Fruit fly (Drosophila melanogaster) whole organism, embryonic: ENCODE results near the gene RpS7.

Experiments used
- ATbp ChIP-seq: fragments of 200-800 bp; sonication (Bioruptor generic); optimal IDR thresholded peaks from 2 replicates; lab custom pipeline; 2017; ENCODE audit warnings: missing biosample characterization, mild to moderate bottlenecking, missing genetic modification characterization, missing genetic modification reagents
- Atf-2 ChIP-seq: fragments of 200-800 bp; sonication (Bioruptor generic); optimal IDR thresholded peaks from 2 replicates; lab custom pipeline; 2016; ENCODE audit warnings: missing biosample characterization, missing genetic modification characterization
- Awh ChIP-seq: fragments of 200-800 bp; sonication (Bioruptor generic); IDR thresholded peaks from 2 replicates; pipeline ENCODE4, ENCODE4 v1.3.6; 2022; ENCODE audit warnings: missing biosample characterization, missing genetic modification characterization
- CG10979 ChIP-seq: fragments of 200-800 bp; sonication (Bioruptor generic); optimal IDR thresholded peaks from 2 replicates; lab custom pipeline; 2018; ENCODE audit warnings: missing biosample characterization, mild to moderate bottlenecking, missing genetic modification characterization, moderate library complexity
- CG11695 ChIP-seq: fragments of 200-800 bp; sonication (Bioruptor generic); IDR thresholded peaks from 3 replicates; pipeline ENCODE4 v1.3.6; 2022; ENCODE audit warnings: missing biosample characterization, missing genetic modification characterization
- CG12219 ChIP-seq: fragments of 200-800 bp; sonication (Bioruptor generic); optimal IDR thresholded peaks from 3 replicates; lab custom pipeline; 2018; ENCODE audit warnings: missing biosample characterization, mild to moderate bottlenecking, missing genetic modification characterization
- CG12391 ChIP-seq: fragments of 200-800 bp; sonication (Bioruptor generic); optimal IDR thresholded peaks from 3 replicates; lab custom pipeline; 2018; ENCODE audit warnings: missing biosample characterization, mild to moderate bottlenecking, missing genetic modification characterization, moderate library complexity
- CG13775 ChIP-seq: fragments of 200-800 bp; sonication (Bioruptor generic); optimal IDR thresholded peaks from 3 replicates; lab custom pipeline; 2017; ENCODE audit warnings: missing biosample characterization, mild to moderate bottlenecking, missing genetic modification characterization
- CG1647 ChIP-seq: fragments of 200-800 bp; sonication (Bioruptor generic); optimal IDR thresholded peaks from 3 replicates; lab custom pipeline; 2016; ENCODE audit warnings: missing biosample characterization, missing genetic modification characterization
- CG17328 ChIP-seq: fragments of 200-800 bp; sonication (Bioruptor generic); IDR thresholded peaks from 2 replicates; pipeline ENCODE4 v1.3.6; 2022; ENCODE audit warnings: missing biosample characterization, missing genetic modification characterization
- CG17359 ChIP-seq: fragments of 200-800 bp; sonication (Bioruptor generic); optimal IDR thresholded peaks from 3 replicates; lab custom pipeline; 2018; ENCODE audit warnings: missing biosample characterization, mild to moderate bottlenecking, missing genetic modification characterization, moderate library complexity
- CG17568 ChIP-seq: fragments of 200-800 bp; sonication (Bioruptor generic); optimal IDR thresholded peaks from 2 replicates; lab custom pipeline; 2018; ENCODE audit warnings: missing biosample characterization, mild to moderate bottlenecking, missing genetic modification characterization, moderate library complexity
- CG17912 ChIP-seq: fragments of 200-800 bp; sonication (Bioruptor generic); optimal IDR thresholded peaks from 2 replicates; lab custom pipeline; 2018; ENCODE audit warnings: missing biosample characterization, mild to moderate bottlenecking, missing genetic modification characterization
- CG18599 ChIP-seq: fragments of 200-800 bp; sonication (Bioruptor generic); optimal IDR thresholded peaks from 3 replicates; lab custom pipeline; 2017; ENCODE audit warnings: missing biosample characterization, missing genetic modification characterization, mild to moderate bottlenecking, moderate library complexity, missing genetic modification reagents
- CG2678 ChIP-seq: fragments of 200-800 bp; sonication (Bioruptor generic); optimal IDR thresholded peaks from 3 replicates; lab custom pipeline; 2019; ENCODE audit warnings: missing biosample characterization, mild to moderate bottlenecking, missing genetic modification characterization, moderate library complexity
- CG2712 ChIP-seq: fragments of 200-800 bp; optimal IDR thresholded peaks from 3 replicates; lab custom pipeline; 2019; ENCODE audit warnings: missing biosample characterization, mild to moderate bottlenecking, missing genetic modification characterization, moderate library complexity
- CG30403 ChIP-seq: fragments of 200-800 bp; sonication (Bioruptor generic); optimal IDR thresholded peaks from 3 replicates; lab custom pipeline; 2016; ENCODE audit warnings: missing biosample characterization, missing genetic modification characterization
- CG30431 ChIP-seq: fragments of 200-800 bp; sonication (Bioruptor generic); optimal IDR thresholded peaks from 2 replicates; lab custom pipeline; 2017; ENCODE audit warnings: missing biosample characterization, missing genetic modification characterization
- CG7745 ChIP-seq: fragments of 200-800 bp; sonication (Bioruptor generic); optimal IDR thresholded peaks from 2 replicates; lab custom pipeline; 2018; ENCODE audit warnings: missing biosample characterization, mild to moderate bottlenecking, missing genetic modification characterization, moderate library complexity
- CG8089 ChIP-seq: fragments of 200-800 bp; sonication (Bioruptor generic); optimal IDR thresholded peaks from 3 replicates; lab custom pipeline; 2016; ENCODE audit warnings: missing biosample characterization, missing genetic modification characterization
- CG8388 ChIP-seq: fragments of 200-800 bp; sonication (Bioruptor generic); optimal IDR thresholded peaks from 2 replicates; lab custom pipeline; 2019; ENCODE audit warnings: missing biosample characterization, mild to moderate bottlenecking, missing genetic modification characterization, moderate library complexity
- CG9437 ChIP-seq: fragments of 200-800 bp; sonication (Bioruptor generic); optimal IDR thresholded peaks from 2 replicates; lab custom pipeline; 2018; ENCODE audit warnings: missing biosample characterization, mild to moderate bottlenecking, missing genetic modification characterization
- HLH3B ChIP-seq: fragments of 200-800 bp; sonication (Bioruptor generic); IDR thresholded peaks from 2 replicates; pipeline ENCODE4 v1.3.6; 2022; ENCODE audit warnings: missing biosample characterization, missing genetic modification characterization
- Lim3 ChIP-seq: fragments of 200-800 bp; sonication (Bioruptor generic); IDR thresholded peaks from 2 replicates; pipeline ENCODE4 v1.3.6; 2022; ENCODE audit warnings: missing biosample characterization, missing genetic modification characterization
- Med ChIP-seq: fragments of 200-800 bp; sonication (Bioruptor generic); peaks from one replicate; lab custom pipeline; 2016; ENCODE audit warnings: missing biosample characterization, missing genetic modification characterization, mild to moderate bottlenecking, inconsistent platforms, moderate library complexity
- Mrtf ChIP-seq: fragments of 200-800 bp; sonication (Bioruptor generic); IDR thresholded peaks from 3 replicates; pipeline ENCODE4 v1.3.6; 2022; ENCODE audit warnings: missing biosample characterization, missing genetic modification characterization
- Oli ChIP-seq: fragments of 200-800 bp; sonication (Bioruptor generic); optimal IDR thresholded peaks from 2 replicates; lab custom pipeline; 2018; ENCODE audit warnings: missing biosample characterization, mild to moderate bottlenecking, missing genetic modification characterization, moderate library complexity
- Pdp1 ChIP-seq, 2 experiments: fragments of 200-800 bp; sonication (Bioruptor generic); optimal IDR thresholded peaks; 3 replicates each; lab custom pipeline; 2016; ENCODE audit warnings: missing biosample characterization in 2 of 2, missing genetic modification characterization in 2 of 2, mild to moderate bottlenecking in 1 of 2, moderate library complexity in 1 of 2
- Rfx ChIP-seq: fragments of 200-800 bp; sonication (Bioruptor generic); IDR thresholded peaks from 2 replicates; pipeline ENCODE4 v1.3.6; 2022; ENCODE audit warnings: missing biosample characterization, missing genetic modification characterization
- Side ChIP-seq: fragments of 200-800 bp; sonication (Bioruptor generic); optimal IDR thresholded peaks from 2 replicates; lab custom pipeline; 2016; ENCODE audit warnings: missing biosample characterization, missing genetic modification characterization
- Tbp ChIP-seq: fragments of >200 bp; optimal IDR thresholded peaks from 2 replicates; lab custom pipeline; 2018; ENCODE audit warnings: missing biosample characterization, missing genetic modification characterization
- Xrp1 ChIP-seq: fragments of 200-800 bp; sonication (Bioruptor generic); IDR thresholded peaks from 2 replicates; pipeline ENCODE4 v1.3.6; 2022; ENCODE audit warnings: missing biosample characterization, missing genetic modification characterization
- bcd ChIP-seq: fragments of 200-800 bp; sonication (Bioruptor generic); optimal IDR thresholded peaks from 2 replicates; lab custom pipeline; 2017; ENCODE audit warnings: missing biosample characterization, mild to moderate bottlenecking, missing genetic modification characterization
- ci ChIP-seq: fragments of 200-800 bp; sonication (Bioruptor generic); IDR thresholded peaks from 3 replicates; pipeline ENCODE4 v1.3.6; 2022; ENCODE audit warnings: missing biosample characterization, missing genetic modification characterization
- fd96Cb ChIP-seq: fragments of 200-800 bp; sonication (Bioruptor generic); optimal IDR thresholded peaks from 2 replicates; lab custom pipeline; 2018; ENCODE audit warnings: missing biosample characterization, mild to moderate bottlenecking, missing genetic modification characterization, moderate library complexity
- grau ChIP-seq: fragments of 200-800 bp; optimal IDR thresholded peaks from 3 replicates; lab custom pipeline; 2019; ENCODE audit warnings: missing biosample characterization, mild to moderate bottlenecking, missing genetic modification characterization, moderate library complexity
- grn ChIP-seq: fragments of 200-800 bp; sonication (Bioruptor generic); optimal IDR thresholded peaks from 3 replicates; lab custom pipeline; 2017; ENCODE audit warnings: missing biosample characterization, missing genetic modification characterization
- hkb ChIP-seq, 2 experiments: fragments of 200-800 bp in 1 of 2; fragments of >200 bp in 1 of 2; sonication (Bioruptor generic) in 1 of 2; IDR thresholded peaks in 1 of 2; optimal IDR thresholded peaks in 1 of 2; 2 replicates each; pipeline versions ENCODE4 v1.3.6 to Lab custom; 2017 to 2022; ENCODE audit warnings: missing biosample characterization in 1 of 2, missing genetic modification characterization in 1 of 2
- lmd ChIP-seq: fragments of 200-800 bp; sonication (Bioruptor generic); IDR thresholded peaks from 2 replicates; pipeline ENCODE4 v1.3.6; 2022; ENCODE audit warnings: missing biosample characterization, missing genetic modification characterization
- luna ChIP-seq: fragments of 200-800 bp; sonication (Bioruptor generic); optimal IDR thresholded peaks from 2 replicates; lab custom pipeline; 2016; ENCODE audit warnings: missing biosample characterization, missing genetic modification characterization
- maf-S ChIP-seq: fragments of 200-800 bp; sonication (Bioruptor generic); optimal IDR thresholded peaks from 2 replicates; lab custom pipeline; 2016; ENCODE audit warnings: missing biosample characterization, missing genetic modification characterization
- pan ChIP-seq, 4 experiments: fragments of >200 bp in 3 of 4; fragments of 200-800 bp in 1 of 4; sonication (Bioruptor generic) in 1 of 4; optimal IDR thresholded peaks in 3 of 4; IDR thresholded peaks in 1 of 4; 2 replicates each; pipeline versions ENCODE4 v1.3.6 to Lab custom; 2017 to 2022; ENCODE audit warnings: missing biosample characterization in 2 of 4, missing genetic modification characterization in 2 of 4, mixed read lengths in 1 of 4
- pum ChIP-seq: fragments of 200-800 bp; sonication (Bioruptor generic); optimal IDR thresholded peaks from 2 replicates; lab custom pipeline; 2016; ENCODE audit warnings: missing biosample characterization, missing genetic modification characterization
- row ChIP-seq: fragments of 200-800 bp; sonication (Bioruptor generic); IDR thresholded peaks from 3 replicates; pipeline ENCODE4 v1.3.6; 2022; ENCODE audit warnings: missing biosample characterization, missing genetic modification characterization
- sima ChIP-seq: fragments of 200-800 bp; sonication (Bioruptor generic); optimal IDR thresholded peaks from 2 replicates; lab custom pipeline; 2016; ENCODE audit warnings: missing biosample characterization, missing genetic modification characterization
- stc ChIP-seq: fragments of 200-800 bp; sonication (Bioruptor generic); IDR thresholded peaks from 2 replicates; pipeline ENCODE4 v1.3.6; 2022; ENCODE audit warnings: missing biosample characterization, missing genetic modification characterization
- tgo ChIP-seq: fragments of 200-800 bp; sonication (Bioruptor generic); IDR thresholded peaks from 3 replicates; pipeline ENCODE4 v1.3.6; 2022; ENCODE audit warnings: missing biosample characterization, missing genetic modification characterization
- ttk ChIP-seq: fragments of 200-800 bp; sonication (Bioruptor generic); IDR thresholded peaks from 2 replicates; pipeline ENCODE4 v2.1.2; 2022; ENCODE audit warnings: missing biosample characterization, missing genetic modification characterization
- wor ChIP-seq: fragments of 200-800 bp; sonication (Bioruptor generic); IDR thresholded peaks from 2 replicates; pipeline ENCODE4 v1.3.6; 2022; ENCODE audit warnings: missing biosample characterization, missing genetic modification characterization
- zfh1 ChIP-seq: fragments of 200-800 bp; sonication (Bioruptor generic); IDR thresholded peaks from 3 replicates; pipeline ENCODE4 v1.3.6; 2022; ENCODE audit warnings: missing biosample characterization, missing genetic modification characterization

RpS7 gene

DNA sequence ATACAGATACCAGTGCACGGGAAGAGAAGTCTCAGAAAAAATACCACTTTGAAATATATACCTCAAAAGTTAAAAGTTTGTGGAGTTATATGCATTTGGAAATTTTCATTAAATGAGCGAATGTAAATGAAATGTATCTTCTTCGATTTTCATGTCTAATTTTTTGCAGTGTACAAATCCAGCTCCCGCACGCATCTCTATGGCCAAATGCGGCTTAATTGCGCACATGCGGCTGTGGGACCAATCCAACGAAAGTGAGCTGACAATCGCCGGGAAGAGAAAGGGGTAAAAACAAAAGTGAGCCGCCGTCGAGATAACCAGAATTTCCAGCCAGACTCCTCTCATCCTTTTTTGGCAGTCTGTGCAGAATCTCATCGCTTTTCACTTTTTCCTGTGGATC is 44.7 kb downstream of the RpS7 start:
- TF ChIP-seq Rfx (GFP tag; lab: Robert Waterston, UW) (no peak), CG7745 (tag; lab: Kevin White, UChicago) (no peak), tgo (0 out of 3 replicates have a peak, but pooled peaks have one; percentile 26), CG8089 (GFP tag; lab: Kevin White, UChicago) (peak; percentile 9), Xrp1 (peak; percentile 68; the same call in 1 of the 2 replicates), CG12391 (peak; percentile 5), ci (GFP tag; lab: Robert Waterston, UW) (peak; percentile 85), grau (tag; lab: Kevin White, UChicago) (peak; percentile 25), stc (GFP tag; lab: Robert Waterston, UW) (peak; percentile 52; the same call in 1 of the 2 replicates), pum (GFP tag; lab: Kevin White, UChicago) (no peak), Pdp1 (GFP tag; optimal IDR thresholded peaks at IDR 0.05; lab: Kevin White, UChicago) (peak in 1 of 2 experiments; percentile 26), CG17359 (tag; lab: Kevin White, UChicago) (peak; percentile 43), Oli (peak; percentile 28), luna (no peak), CG10979 (peak; percentile 42), pan (optimal IDR thresholded peaks at IDR 0.05; lab: Kevin White, UChicago) (no peak), pan (GFP tag; optimal IDR thresholded peaks at IDR 0.05 in 1 of 2, IDR thresholded peaks at IDR 0.05 in 1 of 2) (peak in 1 of 2 experiments; percentile 62), sima (GFP tag; lab: Kevin White, UChicago) (no peak), Side (GFP tag; lab: Kevin White, UChicago) (no peak), fd96Cb (tag; lab: Kevin White, UChicago) (peak; percentile 9), wor (GFP tag; lab: Robert Waterston, UW) (peak; percentile 50), Awh (GFP tag; lab: Robert Waterston, UW) (peak; percentile 34; the same call in 1 of the 2 replicates), CG1647 (no peak), bcd (GFP tag; lab: Kevin White, UChicago) (no peak), CG12219 (GFP tag; lab: Kevin White, UChicago) (peak; percentile 19), CG8388 (GFP tag; lab: Kevin White, UChicago) (peak; percentile 35), ttk (GFP tag; lab: Robert Waterston, UW) (peak; percentile 48), Atf-2 (GFP tag; lab: Kevin White, UChicago) (no peak), CG30431 (GFP tag; lab: Kevin White, UChicago) (peak; percentile 17), Mrtf (peak; percentile 31; the same call in 1 of the 3 replicates), CG2712 (tag; lab: Kevin White, UChicago) (peak; percentile 42), CG18599 (GFP tag; lab: Kevin White, UChicago) (peak; percentile 10), row (GFP tag; lab: Robert Waterston, UW) (peak; percentile 54), CG11695 (0 out of 3 replicates have a peak, but pooled peaks have one; percentile 12), CG9437 (GFP tag; lab: Kevin White, UChicago) (no peak), Tbp (GFP tag; lab: Kevin White, UChicago) (no peak), maf-S (GFP tag; lab: Kevin White, UChicago) (no peak), CG2678 (peak; percentile 20), lmd (peak; percentile 41; the same call in 1 of the 2 replicates), hkb (optimal IDR thresholded peaks at IDR 0.05; lab: Kevin White, UChicago) (no peak), hkb (GFP tag; IDR thresholded peaks at IDR 0.05; lab: Robert Waterston, UW) (peak; percentile 16; the same call in 1 of the 2 replicates), ATbp (GFP tag; lab: Kevin White, UChicago) (peak; percentile 58), zfh1 (GFP tag; lab: Robert Waterston, UW) (peak; percentile 54; the same call in 2 of the 3 replicates), CG17328 (GFP tag; lab: Robert Waterston, UW) (peak; percentile 53), grn (GFP tag; lab: Kevin White, UChicago) (no peak), Med (GFP tag; lab: Kevin White, UChicago) (peak; percentile 81), CG17568 (GFP tag; lab: Kevin White, UChicago) (no peak), CG13775 (GFP tag; lab: Kevin White, UChicago) (no peak), CG17912 (GFP tag; lab: Kevin White, UChicago) (no peak), HLH3B (GFP tag; lab: Robert Waterston, UW) (peak; percentile 64), CG30403 (GFP tag; lab: Kevin White, UChicago) (peak; percentile 32), Lim3 (no peak)
